Fruit fly (Drosophila melanogaster): ENCODE measurements around the gene Chd1.

The Chd1 gene

DNA sequence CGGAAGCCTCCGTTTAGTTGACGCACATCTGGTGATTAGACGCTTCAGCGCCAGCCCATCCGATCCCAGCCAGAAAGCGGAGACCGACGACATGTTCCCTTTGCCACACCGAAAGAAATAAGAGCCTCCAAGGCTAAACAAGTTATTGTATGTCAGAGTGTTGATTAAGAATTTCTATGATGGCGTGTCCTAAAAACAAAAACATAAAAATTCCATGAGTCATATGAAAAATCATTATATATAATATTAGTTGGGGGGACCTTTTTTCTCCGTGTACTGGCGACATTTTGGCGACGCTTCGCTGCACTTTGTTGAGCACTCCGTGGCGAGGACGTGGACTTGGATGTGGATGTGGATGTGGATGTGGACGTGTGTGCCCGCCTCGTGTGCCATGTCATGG is 25.3 kb upstream of the Chd1 start (continued):
- TF ChIP-seq CG4318 (GFP tag; optimal IDR thresholded peaks at IDR 0.05) = no peak

DNA sequence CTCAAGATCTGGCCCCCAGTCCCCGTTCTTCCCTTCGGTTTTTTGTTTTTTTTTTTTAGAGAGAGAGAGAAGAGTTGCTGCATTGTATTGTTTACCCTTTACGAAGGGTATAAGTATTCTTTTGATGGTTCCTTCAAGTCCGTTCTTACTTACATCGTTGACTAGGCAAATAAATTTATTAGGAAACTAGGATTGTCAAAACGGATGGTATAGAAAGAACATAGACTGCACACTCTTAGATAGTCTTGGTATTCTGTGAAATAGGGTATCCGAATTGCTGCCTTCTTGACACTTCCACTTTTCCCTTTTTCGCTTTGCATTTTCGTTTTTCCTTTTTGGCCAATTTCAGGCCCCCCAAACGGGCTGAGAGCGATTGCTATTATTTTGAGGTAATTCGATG is 24.0 kb upstream of the Chd1 start:
- TF ChIP-seq Smox (GFP tag; optimal IDR thresholded peaks at IDR 0.05) (peak; percentile 83), CG6163 (GFP tag; IDR thresholded peaks at IDR 0.05) (peak; percentile 70), Blimp-1 (GFP tag; optimal IDR thresholded peaks at IDR 0.05) (peak; percentile 62), pdm3 (GFP tag; optimal IDR thresholded peaks at IDR 0.05) (peak; percentile 86), salr (GFP tag; optimal IDR thresholded peaks at IDR 0.05) (peak; percentile 27 to 68), Eip78C (GFP tag) (peak; percentile 96), Eip93F (GFP tag; optimal IDR thresholded peaks at IDR 0.05) (peak; percentile 50), CG11902 (GFP tag; optimal IDR thresholded peaks at IDR 0.05) (peak; percentile 77), CG6808 (GFP tag; optimal IDR thresholded peaks at IDR 0.05) (peak; percentile 53), net (GFP tag; optimal IDR thresholded peaks at IDR 0.05) (peak; percentile 74), dsx (GFP tag; optimal IDR thresholded peaks at IDR 0.05; ENCODE audit: poor library complexity, severe bottlenecking) (peak; percentile 76), esn (GFP tag; optimal IDR thresholded peaks at IDR 0.05) (peak; percentile 90), CG4318 (GFP tag; optimal IDR thresholded peaks at IDR 0.05) (no peak), CG10669 (GFP tag; optimal IDR thresholded peaks at IDR 0.05) (peak; percentile 74), Ets96B (tag; optimal IDR thresholded peaks at IDR 0.05) (peak; percentile 76), CG9139 (GFP tag; optimal IDR thresholded peaks at IDR 0.05) (peak; percentile 17), Hr39 (GFP tag; optimal IDR thresholded peaks at IDR 0.05) (peak; percentile 90), CG6792 (GFP tag; optimal IDR thresholded peaks at IDR 0.05) (peak; percentile 82), fkh (GFP tag; optimal IDR thresholded peaks at IDR 0.05) (no peak), Gug (GFP tag; IDR thresholded peaks at IDR 0.05) (no peak), CG10631 (GFP tag; optimal IDR thresholded peaks at IDR 0.05) (peak; percentile 81), CG1621 (tag; optimal IDR thresholded peaks at IDR 0.05) (peak; percentile 68), CG32006 (GFP tag; optimal IDR thresholded peaks at IDR 0.05) (peak; percentile 47), CG8119 (GFP tag; IDR thresholded peaks at IDR 0.05) (peak; percentile 50; the same call in 1 of the 3 replicates), Hr38 (GFP tag; optimal IDR thresholded peaks at IDR 0.05) (no peak), svp (GFP tag) (peak; percentile 94), ss (GFP tag; optimal IDR thresholded peaks at IDR 0.05) (peak; percentile 45 to 80), cyc (GFP tag; optimal IDR thresholded peaks at IDR 0.05) (peak; percentile 88), Lpt (GFP tag; optimal IDR thresholded peaks at IDR 0.05) (peak; percentile 23), Hr4 (GFP tag; optimal IDR thresholded peaks at IDR 0.05) (peak; percentile 1), Ets21C (GFP tag; optimal IDR thresholded peaks at IDR 0.05) (peak; percentile 81), CG11762 (GFP tag; optimal IDR thresholded peaks at IDR 0.05; ENCODE audit: insufficient read depth) (peak; percentile 62), CG11294 (GFP tag; IDR thresholded peaks at IDR 0.05) (no peak), CG16779 (tag; optimal IDR thresholded peaks at IDR 0.05) (peak; percentile 40), CG15336 (GFP tag; IDR thresholded peaks at IDR 0.05) (peak; percentile 57; the same call in 1 of the 2 replicates), CG7368 (GFP tag; optimal IDR thresholded peaks at IDR 0.05) (peak; percentile 76), Met (GFP tag; optimal IDR thresholded peaks at IDR 0.05) (peak; percentile 88), OdsH (GFP tag; optimal IDR thresholded peaks at IDR 0.05) (peak; percentile 77), spab (GFP tag; optimal IDR thresholded peaks at IDR 0.05) (peak; percentile 61), Sox102F (GFP tag; optimal IDR thresholded peaks at IDR 0.05) (peak; percentile 85), dac (GFP tag; optimal IDR thresholded peaks at IDR 0.05) (no peak), CG8632 (GFP tag; optimal IDR thresholded peaks at IDR 0.05) (peak; percentile 79), eg (GFP tag; IDR thresholded peaks at IDR 0.05) (0 out of 3 replicates have a peak, but pooled peaks have one; percentile 19), CG3032 (tag; optimal IDR thresholded peaks at IDR 0.05) (peak; percentile 73), vri (GFP tag; optimal IDR thresholded peaks at IDR 0.05) (peak; percentile 65), lz (GFP tag; optimal IDR thresholded peaks at IDR 0.05) (peak; percentile 85), CG8319 (GFP tag; optimal IDR thresholded peaks at IDR 0.05) (peak; percentile 65), CG3919 (GFP tag; optimal IDR thresholded peaks at IDR 0.05) (peak; percentile 86), Sox15 (GFP tag; optimal IDR thresholded peaks at IDR 0.05) (peak; percentile 76), CG34406 (GFP tag; optimal IDR thresholded peaks at IDR 0.05) (peak; percentile 81)

Data from whole organism, prepupa.